Worm (Caenorhabditis elegans) whole organism, young adult: ENCODE data around the gene ugt-5.

Experiments used
- B0336.3 ChIP-seq: fragments of 200-800 bp; sonication (Bioruptor generic); IDR thresholded peaks from 2 replicates; pipeline ENCODE4 v1.3.6; 2022; ENCODE audit warnings: missing genetic modification characterization, missing compliant biosample characterization
- C06A6.2 ChIP-seq: fragments of 200-800 bp; sonication (Bioruptor generic); conservative IDR thresholded peaks from 2 replicates; pipeline ENCODE4 v1.3.6; 2022; ENCODE audit warnings: missing genetic modification characterization, missing compliant biosample characterization
- F23B12.7 ChIP-seq: sonication (generic microtip); optimal IDR thresholded peaks from 2 replicates; lab custom pipeline; 2017; ENCODE audit warnings: missing genetic modification characterization, mild to moderate bottlenecking, missing compliant biosample characterization, antibody characterized with exemption, moderate library complexity; ENCODE audit not compliant: insufficient read depth
- F57A8.1 ChIP-seq: fragments of 200-800 bp; sonication (Bioruptor generic); optimal IDR thresholded peaks from 2 replicates; lab custom pipeline; 2018; ENCODE audit warnings: mild to moderate bottlenecking, missing genetic modification characterization, moderate library complexity, missing compliant biosample characterization
- K11D2.4 ChIP-seq: fragments of 200-800 bp; sonication (Bioruptor generic); IDR thresholded peaks from 2 replicates; pipeline ENCODE4 v1.3.6; 2022; ENCODE audit warnings: missing genetic modification reagents, missing genetic modification characterization, missing compliant biosample characterization
- akir-1 ChIP-seq: fragments of 200-800 bp; sonication (Bioruptor generic); optimal IDR thresholded peaks from 2 replicates; lab custom pipeline; 2018; ENCODE audit warnings: mild to moderate bottlenecking, missing genetic modification characterization, moderate library complexity, missing compliant biosample characterization
- aptf-3 ChIP-seq: fragments of 200-800 bp; sonication (Bioruptor generic); IDR thresholded peaks from 2 replicates; pipeline ENCODE4 v1.3.6; 2022; ENCODE audit warnings: missing genetic modification characterization, missing compliant biosample characterization
- atf-7 ChIP-seq: sonication (generic microtip); optimal IDR thresholded peaks from 2 replicates; lab custom pipeline; 2017; ENCODE audit warnings: mild to moderate bottlenecking, missing genetic modification characterization, missing compliant biosample characterization
- attf-3 ChIP-seq: fragments of 200-800 bp; sonication (Bioruptor generic); conservative IDR thresholded peaks from 2 replicates; pipeline ENCODE4 v1.3.6; 2022; ENCODE audit warnings: missing genetic modification reagents, missing genetic modification characterization, missing compliant biosample characterization
- ceh-27 ChIP-seq: fragments of 200-800 bp; sonication (Bioruptor generic); optimal IDR thresholded peaks from 2 replicates; lab custom pipeline; 2018; ENCODE audit warnings: mild to moderate bottlenecking, missing genetic modification characterization, moderate library complexity, missing compliant biosample characterization
- die-1 ChIP-seq: sonication (generic microtip); optimal IDR thresholded peaks from 2 replicates; lab custom pipeline; 2016; ENCODE audit warnings: missing genotype, mild to moderate bottlenecking, missing genetic modification characterization, missing compliant biosample characterization
- hlh-26 ChIP-seq: fragments of 200-800 bp; sonication (Bioruptor generic); conservative IDR thresholded peaks from 2 replicates; pipeline ENCODE4 v1.3.6; 2022; ENCODE audit warnings: missing genetic modification reagents, missing genetic modification characterization, missing compliant biosample characterization
- lag-1 ChIP-seq: fragments of 200-800 bp; sonication (Bioruptor generic); IDR thresholded peaks from 2 replicates; pipeline ENCODE4 v1.3.6; 2022; ENCODE audit warnings: missing genetic modification reagents, missing genetic modification characterization, missing compliant biosample characterization
- lin-26 ChIP-seq: fragments of 200-800 bp; sonication (Bioruptor generic); IDR thresholded peaks from 2 replicates; pipeline ENCODE4 v1.3.6; 2022; ENCODE audit warnings: missing genetic modification reagents, missing genetic modification characterization, missing compliant biosample characterization
- lin-35 ChIP-seq, 3 experiments: fragments of 150-350 bp in 2 of 3; sonication (generic microtip) in 1 of 3; optimal IDR thresholded peaks; 2 replicates each; lab custom pipeline; 2014 to 2018; ENCODE audit warnings: missing biosample characterization in 3 of 3, missing genetic modification characterization in 3 of 3, missing genetic modification reagents in 3 of 3
- lin-54 ChIP-seq: fragments of 200-800 bp; sonication (Bioruptor generic); optimal IDR thresholded peaks from 2 replicates; lab custom pipeline; 2018; ENCODE audit warnings: mild to moderate bottlenecking, missing genetic modification characterization, missing compliant biosample characterization
- lsl-1 ChIP-seq: fragments of 200-800 bp; sonication (Bioruptor generic); optimal IDR thresholded peaks from 2 replicates; lab custom pipeline; 2018; ENCODE audit warnings: mild to moderate bottlenecking, missing genetic modification characterization, moderate library complexity, missing compliant biosample characterization
- lsy-27 ChIP-seq: sonication (generic microtip); optimal IDR thresholded peaks from 2 replicates; lab custom pipeline; 2017; ENCODE audit warnings: missing genetic modification characterization, mild to moderate bottlenecking, missing compliant biosample characterization, antibody characterized with exemption, missing genotype, borderline replicate concordance; ENCODE audit not compliant: insufficient read depth
- madf-3 ChIP-seq: fragments of 200-800 bp; sonication (Bioruptor generic); IDR thresholded peaks from 2 replicates; pipeline ENCODE4 v1.3.6; 2022; ENCODE audit warnings: missing genetic modification reagents, missing genetic modification characterization, missing compliant biosample characterization
- mel-28 ChIP-seq: sonication (generic microtip); optimal IDR thresholded peaks from 2 replicates; lab custom pipeline; 2016; ENCODE audit warnings: borderline replicate concordance, mild to moderate bottlenecking, missing genetic modification characterization, missing compliant biosample characterization
- mxl-1 ChIP-seq: sonication (generic microtip); optimal IDR thresholded peaks from 2 replicates; lab custom pipeline; 2016; ENCODE audit warnings: missing genetic modification characterization, missing compliant biosample characterization
- nfyb-1 ChIP-seq: fragments of 200-800 bp; sonication (Bioruptor generic); IDR thresholded peaks from 2 replicates; pipeline ENCODE4 v1.3.6; 2022; ENCODE audit warnings: missing genetic modification reagents, missing genetic modification characterization, missing compliant biosample characterization
- nhr-179 ChIP-seq: sonication (generic microtip); optimal IDR thresholded peaks from 2 replicates; lab custom pipeline; 2016; ENCODE audit warnings: mild to moderate bottlenecking, missing genetic modification characterization, missing compliant biosample characterization
- nhr-27 ChIP-seq: fragments of 200-800 bp; sonication (Bioruptor generic); optimal IDR thresholded peaks from 2 replicates; lab custom pipeline; 2018; ENCODE audit warnings: mild to moderate bottlenecking, missing genetic modification characterization, moderate library complexity, missing compliant biosample characterization
- nhr-90 ChIP-seq: sonication (generic microtip); optimal IDR thresholded peaks from 2 replicates; lab custom pipeline; 2016; ENCODE audit warnings: missing genotype, mild to moderate bottlenecking, missing genetic modification characterization, missing compliant biosample characterization
- rpc-1 ChIP-seq, 2 experiments: fragments of 150-350 bp in 1 of 2; sonication (generic microtip) in 1 of 2; optimal IDR thresholded peaks; 2 replicates each; lab custom pipeline; 2014 to 2018; ENCODE audit warnings: missing biosample characterization in 1 of 2, missing genetic modification characterization in 1 of 2, missing genetic modification reagents in 1 of 2, missing genotype in 1 of 2
- snpc-3.4 ChIP-seq: sonication (generic microtip); optimal IDR thresholded peaks from 2 replicates; lab custom pipeline; 2017; ENCODE audit warnings: missing genetic modification characterization, mild to moderate bottlenecking, missing compliant biosample characterization, antibody characterized with exemption, moderate library complexity, missing genotype, missing genetic modification reagents
- snpc-4 ChIP-seq, 5 experiments: fragments of 150-350 bp in 1 of 5; sonication (generic microtip) in 4 of 5; optimal IDR thresholded peaks; 2 replicates each; lab custom pipeline; 2014 to 2018; ENCODE audit warnings: missing genetic modification characterization in 5 of 5, missing biosample characterization in 3 of 5, antibody characterized with exemption in 2 of 5, mild to moderate bottlenecking in 2 of 5, missing compliant biosample characterization in 2 of 5, missing genotype in 2 of 5, moderate library complexity in 2 of 5, missing genetic modification reagents in 1 of 5
- somi-1 ChIP-seq: fragments of 200-800 bp; sonication (Bioruptor generic); optimal IDR thresholded peaks from 2 replicates; lab custom pipeline; 2018; ENCODE audit warnings: mild to moderate bottlenecking, missing genetic modification characterization, missing compliant biosample characterization
- tlf-1 ChIP-seq: fragments of 200-800 bp; sonication (Bioruptor generic); optimal IDR thresholded peaks from 2 replicates; lab custom pipeline; 2018; ENCODE audit warnings: mild to moderate bottlenecking, missing genetic modification characterization, missing compliant biosample characterization
- ztf-25 ChIP-seq: fragments of 200-800 bp; sonication (Bioruptor generic); IDR thresholded peaks from 2 replicates; pipeline ENCODE4 v1.3.6; 2022; ENCODE audit warnings: missing genetic modification reagents, missing genetic modification characterization, missing compliant biosample characterization
- ztf-26 ChIP-seq: sonication (generic microtip); optimal IDR thresholded peaks from 2 replicates; lab custom pipeline; 2017; ENCODE audit warnings: missing genetic modification characterization, missing compliant biosample characterization

Gene ugt-5

DNA sequence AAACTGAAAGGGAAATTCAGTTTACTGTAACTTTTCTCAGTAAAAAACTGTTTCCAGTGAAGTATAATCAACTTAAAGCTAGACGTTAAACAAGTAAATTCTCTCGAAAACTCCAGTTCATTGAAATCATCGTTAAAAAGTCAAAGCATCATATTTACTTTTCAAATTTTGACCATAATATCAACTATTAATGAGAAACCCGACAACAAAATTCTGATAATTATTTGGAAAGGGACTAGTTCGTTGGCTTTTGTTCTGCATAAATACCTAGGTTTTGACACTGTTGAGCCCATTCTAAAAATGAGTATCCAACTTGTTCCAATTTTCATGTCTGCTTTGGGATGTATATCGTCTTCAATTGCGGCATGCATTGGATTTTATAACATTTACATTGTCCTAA is 13.4 kb upstream of the ugt-5 start, which contains the start of gene ZC443.7:
Gene ZC443.7 (plus strand): TSS at position 301 of the 400 bp plus-strand sequence.
- TF ChIP-seq lin-35 (GFP tag; optimal IDR thresholded peaks at IDR 0.05; lab: Kevin White, UChicago), result no peak
- TF ChIP-seq nhr-27 (tag; lab: Kevin White, UChicago), result no peak
- no peak for TF ChIP-seq hlh-26 (GFP tag; lab: Robert Waterston, UW)
- TF ChIP-seq tlf-1 (GFP tag; lab: Kevin White, UChicago), result no peak
- TF ChIP-seq mel-28 (tag; lab: Kevin White, UChicago), result no peak

DNA sequence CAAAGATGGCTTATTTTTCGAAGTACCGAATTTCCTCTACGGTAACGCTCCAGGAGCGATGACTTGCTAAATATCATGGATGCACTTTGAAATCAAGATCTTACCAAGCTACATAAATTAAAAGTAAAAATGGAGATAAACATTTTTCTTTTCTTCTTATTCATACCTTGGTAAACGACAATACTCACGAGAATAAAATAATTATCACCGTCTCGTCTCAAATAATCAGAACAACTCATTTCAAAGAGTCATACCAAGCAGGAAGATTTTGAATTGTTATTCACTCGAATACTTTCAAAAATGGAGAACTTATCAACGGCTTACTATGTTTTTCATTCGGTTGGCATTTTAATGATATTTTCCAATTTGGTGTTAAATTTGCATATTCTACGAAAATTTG is 10.5 kb upstream of the ugt-5 start, which contains the start of gene srbc-45:
Gene srbc-45 (plus strand): TSS at position 301 of the 400 bp plus-strand sequence.
- TF ChIP-seq snpc-3.4, result no peak
- no peak for TF ChIP-seq F57A8.1 (GFP tag; lab: Kevin White, UChicago)
- no peak for TF ChIP-seq B0336.3 (GFP tag; lab: Robert Waterston, UW)
- TF ChIP-seq lag-1 (GFP tag; lab: Robert Waterston, UW), result no peak
- no peak for TF ChIP-seq nfyb-1 (GFP tag; lab: Robert Waterston, UW)
- no peak for TF ChIP-seq die-1 (tag; lab: Kevin White, UChicago)
- TF ChIP-seq lin-26 (GFP tag; lab: Robert Waterston, UW), result no peak
- TF ChIP-seq akir-1, result no peak
- no peak for TF ChIP-seq ceh-27 (GFP tag; lab: Kevin White, UChicago)
- TF ChIP-seq rpc-1 (optimal IDR thresholded peaks at IDR 0.05; lab: Kevin White, UChicago), result no peak
- TF ChIP-seq rpc-1 (tag; optimal IDR thresholded peaks at IDR 0.05; lab: Kevin White, UChicago), result no peak
- TF ChIP-seq K11D2.4 (GFP tag; lab: Robert Waterston, UW), result no peak
- no peak for TF ChIP-seq lsy-27 (tag; lab: Kevin White, UChicago)
- TF ChIP-seq snpc-4 (GFP tag; optimal IDR thresholded peaks at IDR 0.05; lab: Kevin White, UChicago), result no peak
- TF ChIP-seq snpc-4 (tag; optimal IDR thresholded peaks at IDR 0.05; lab: Kevin White, UChicago), result no peak
- TF ChIP-seq nhr-90 (tag; lab: Kevin White, UChicago), result no peak

DNA sequence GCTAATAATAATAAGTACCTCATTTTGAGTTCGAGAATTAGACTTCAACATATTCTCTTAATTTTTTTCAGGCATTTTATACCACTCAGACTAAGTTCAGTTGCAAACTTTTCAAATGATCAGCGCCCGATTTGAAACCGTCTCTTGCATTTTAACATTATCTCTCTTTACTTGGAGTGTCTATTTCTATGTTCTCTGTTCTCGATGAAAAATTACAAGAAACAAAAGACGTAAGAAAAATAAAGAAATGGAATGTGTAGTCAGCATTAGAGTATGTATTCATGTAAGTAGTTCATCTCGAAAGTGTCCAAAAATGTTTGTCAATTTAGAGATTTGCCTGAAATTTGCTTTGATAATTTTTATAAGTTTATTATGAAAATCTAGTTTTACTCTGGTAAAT is 7.4 kb upstream of the ugt-5 start, which contains the start of gene ugt-3:
Gene ugt-3 (minus strand): TSS at position 101 of the 400 bp plus-strand sequence.
- no peak for TF ChIP-seq lsl-1 (GFP tag; lab: Kevin White, UChicago)
- TF ChIP-seq ztf-26 (tag; lab: Kevin White, UChicago), result no peak
- TF ChIP-seq F23B12.7 (tag; lab: Kevin White, UChicago), result no peak
- no peak for TF ChIP-seq F57A8.1 (GFP tag; lab: Kevin White, UChicago)
- TF ChIP-seq nhr-179, result no peak
- TF ChIP-seq nfyb-1 (GFP tag; lab: Robert Waterston, UW), result no peak
- no peak for TF ChIP-seq ztf-25 (GFP tag; lab: Robert Waterston, UW)
- no peak for TF ChIP-seq atf-7 (tag; lab: Kevin White, UChicago)

ce11 chrV:12797992-12798391 is 5.2 kb upstream of the ugt-5 start, which contains the start of gene ugt-6:
Gene ugt-6, minus strand, starts transcription at chrV:12798224.
- no peak for TF ChIP-seq attf-3
- TF ChIP-seq lin-54 (GFP tag; lab: Kevin White, UChicago), result no peak
- no peak for TF ChIP-seq C06A6.2 (GFP tag; lab: Robert Waterston, UW)
- no peak for TF ChIP-seq mxl-1
- no peak for TF ChIP-seq madf-3 (GFP tag; lab: Robert Waterston, UW)
- TF ChIP-seq aptf-3, result no peak
- TF ChIP-seq ceh-27 (GFP tag; lab: Kevin White, UChicago), result no peak
- no peak for TF ChIP-seq somi-1 (GFP tag; lab: Kevin White, UChicago)
- TF ChIP-seq, all 124 proteins: peak for 0
